Worm (Caenorhabditis elegans): ENCODE measurements around the gene F09A5.2.

- TF ChIP-seq ztf-11 (tag; optimal IDR thresholded peaks at IDR 0.05) (no peak), pha-4 (tag; optimal IDR thresholded peaks at IDR 0.05) (no peak), unc-120 (tag; optimal IDR thresholded peaks at IDR 0.05; ENCODE audit: poor library complexity, severe bottlenecking) (no peak), lin-13 (tag; optimal IDR thresholded peaks at IDR 0.05) (no peak)
These were observed 8.3 kb downstream of the F09A5.2 start for ce11 chrX:13143236-13143635.
